Worm (Caenorhabditis elegans) whole organism, young adult: ENCODE measurements around the gene T10B5.3.

Source experiments
- F22D6.2 ChIP-seq: sonication (generic microtip); optimal IDR thresholded peaks from 2 replicates; lab custom pipeline; 2016; ENCODE audit warnings: mild to moderate bottlenecking, missing genetic modification characterization, missing compliant biosample characterization
- F37B4.10 ChIP-seq: fragments of 200-800 bp; sonication (Bioruptor generic); IDR thresholded peaks from 2 replicates; pipeline ENCODE4 v1.3.6; 2022; ENCODE audit warnings: missing genetic modification characterization, missing compliant biosample characterization
- bed-1 ChIP-seq: fragments of 200-800 bp; sonication (Bioruptor generic); IDR thresholded peaks from 2 replicates; pipeline ENCODE4 v1.3.6; 2022; ENCODE audit warnings: missing genetic modification reagents, missing genetic modification characterization, missing compliant biosample characterization
- dpl-1 ChIP-seq: fragments of 150-350 bp; optimal IDR thresholded peaks from 2 replicates; lab custom pipeline; 2014; ENCODE audit warnings: missing biosample characterization, missing genetic modification reagents, missing genetic modification characterization
- lin-35 ChIP-seq, 3 experiments: fragments of 150-350 bp in 2 of 3; sonication (generic microtip) in 1 of 3; optimal IDR thresholded peaks; 2 replicates each; lab custom pipeline; 2014 to 2018; ENCODE audit warnings: missing biosample characterization in 3 of 3, missing genetic modification characterization in 3 of 3, missing genetic modification reagents in 3 of 3
- lsl-1 ChIP-seq: fragments of 200-800 bp; sonication (Bioruptor generic); optimal IDR thresholded peaks from 2 replicates; lab custom pipeline; 2018; ENCODE audit warnings: mild to moderate bottlenecking, missing genetic modification characterization, moderate library complexity, missing compliant biosample characterization
- mes-4 ChIP-seq: sonication (generic microtip); optimal IDR thresholded peaks from 2 replicates; lab custom pipeline; 2016; ENCODE audit warnings: missing genotype, missing genetic modification characterization, missing compliant biosample characterization
- rec-8 ChIP-seq, 2 experiments: sonication (generic microtip); optimal IDR thresholded peaks; 2 replicates each; lab custom pipeline; 2016; ENCODE audit warnings: mild to moderate bottlenecking in 2 of 2, missing genetic modification characterization in 2 of 2, missing genetic modification reagents in 2 of 2, missing genotype in 2 of 2, missing biosample characterization in 1 of 2, missing compliant biosample characterization in 1 of 2, moderate library complexity in 1 of 2
- repo-1 ChIP-seq: sonication (generic microtip); optimal IDR thresholded peaks from 2 replicates; lab custom pipeline; 2017; ENCODE audit warnings: mild to moderate bottlenecking, missing genetic modification characterization, missing compliant biosample characterization
- snpc-4 ChIP-seq, 5 experiments: fragments of 150-350 bp in 1 of 5; sonication (generic microtip) in 4 of 5; optimal IDR thresholded peaks; 2 replicates each; lab custom pipeline; 2014 to 2018; ENCODE audit warnings: missing genetic modification characterization in 5 of 5, missing biosample characterization in 3 of 5, antibody characterized with exemption in 2 of 5, mild to moderate bottlenecking in 2 of 5, missing compliant biosample characterization in 2 of 5, missing genotype in 2 of 5, moderate library complexity in 2 of 5, missing genetic modification reagents in 1 of 5
- tbx-9 ChIP-seq: sonication (generic microtip); optimal IDR thresholded peaks from 2 replicates; lab custom pipeline; 2016; ENCODE audit warnings: borderline replicate concordance, missing genetic modification characterization, inconsistent platforms, missing compliant biosample characterization
- unc-62 ChIP-seq: fragments of 150-350 bp; optimal IDR thresholded peaks from 2 replicates; lab custom pipeline; 2014; ENCODE audit warnings: missing biosample characterization, missing genetic modification reagents, missing genetic modification characterization
- xnd-1 ChIP-seq: sonication (generic microtip); optimal IDR thresholded peaks from 2 replicates; lab custom pipeline; 2016; ENCODE audit warnings: missing genotype, missing genetic modification reagents, missing genetic modification characterization, missing compliant biosample characterization
- zfh-2 ChIP-seq: fragments of 200-800 bp; sonication (Bioruptor generic); conservative IDR thresholded peaks from 2 replicates; pipeline ENCODE4 v1.3.6; 2022; ENCODE audit warnings: missing genetic modification reagents, missing genetic modification characterization, missing compliant biosample characterization

ce11 chrV:1856176-1856575 lies 13.4 kb downstream of the T10B5.3 start, which contains the start of gene T10B5.10:
- TF ChIP-seq tbx-9 (tag; lab: Kevin White, UChicago) (no peak), snpc-4 (GFP tag; optimal IDR thresholded peaks at IDR 0.05; lab: Kevin White, UChicago) (no peak), snpc-4 (tag; optimal IDR thresholded peaks at IDR 0.05; lab: Kevin White, UChicago) (no peak), repo-1 (no peak), mes-4 (tag; lab: Kevin White, UChicago) (no peak), rec-8 (tag; optimal IDR thresholded peaks at IDR 0.05; lab: Kevin White, UChicago) (no peak), zfh-2 (GFP tag; lab: Robert Waterston, UW) (no peak), F37B4.10 (no peak), dpl-1 (GFP tag; lab: Kevin White, UChicago) (no peak), unc-62 (GFP tag; lab: Kevin White, UChicago) (no peak), lsl-1 (no peak), lin-35 (GFP tag; optimal IDR thresholded peaks at IDR 0.05; lab: Kevin White, UChicago) (no peak), F22D6.2 (no peak), xnd-1 (no peak), bed-1 (GFP tag; lab: Robert Waterston, UW) (no peak)
